Worm (Caenorhabditis elegans) whole organism, L4 larva: ENCODE results near the gene ZK856.16.

Experiments used
- ceh-82 ChIP-seq: sonication (generic microtip); optimal IDR thresholded peaks from 2 replicates; lab custom pipeline; 2017; ENCODE audit warnings: missing biosample characterization, missing genetic modification characterization
- lir-3 ChIP-seq: sonication (generic microtip); optimal IDR thresholded peaks from 2 replicates; lab custom pipeline; 2016; ENCODE audit warnings: mild to moderate bottlenecking, missing genetic modification characterization, missing compliant biosample characterization
- nhr-11 ChIP-seq: fragments of 150-350 bp; optimal IDR thresholded peaks from 2 replicates; lab custom pipeline; 2014; ENCODE audit warnings: missing biosample characterization, missing genetic modification characterization
- nhr-48 ChIP-seq: sonication (generic microtip); optimal IDR thresholded peaks from 2 replicates; lab custom pipeline; 2016; ENCODE audit warnings: mild to moderate bottlenecking, missing genetic modification characterization, missing compliant biosample characterization
- skn-1 ChIP-seq: fragments of 150-350 bp; optimal IDR thresholded peaks from 2 replicates; lab custom pipeline; 2014; ENCODE audit warnings: missing biosample characterization, missing genetic modification characterization

- TF ChIP-seq skn-1 (tag; lab: Kevin White, UChicago) (no peak), nhr-11 (tag; lab: Kevin White, UChicago) (no peak), nhr-48 (tag; lab: Kevin White, UChicago) (no peak), ceh-82 (tag; lab: Kevin White, UChicago) (no peak), lir-3 (tag; lab: Kevin White, UChicago) (no peak)
Measured at ce11 chrV:10247673-10248239, 42.4 kb upstream of the ZK856.16 start.
